Worm (Caenorhabditis elegans): ENCODE results near the gene cpg-8.

- TF ChIP-seq ZK546.5 (tag; optimal IDR thresholded peaks at IDR 0.05) (no peak), R02D3.7 (tag; optimal IDR thresholded peaks at IDR 0.05) (no peak), nhr-237 (tag; optimal IDR thresholded peaks at IDR 0.05) (no peak), mdl-1 (tag; optimal IDR thresholded peaks at IDR 0.05) (no peak), nhr-11 (tag; optimal IDR thresholded peaks at IDR 0.05) (no peak), unc-62 (GFP tag; optimal IDR thresholded peaks at IDR 0.05) (no peak)
These were observed 28.7 kb upstream of the cpg-8 start for ce11 chrV:4720884-4721464.

All from whole organism, L3 larva.